Worm (Caenorhabditis elegans): ENCODE results near the gene W06H8.2.

The W06H8.2 gene

ce11 chrV:6238347-6238746 lies 31.8 kb downstream of the W06H8.2 start:
- no peak for TF ChIP-seq tbx-7 (tag; optimal IDR thresholded peaks at IDR 0.05)
- no peak for TF ChIP-seq madf-2 (tag; optimal IDR thresholded peaks at IDR 0.05)

DNA sequence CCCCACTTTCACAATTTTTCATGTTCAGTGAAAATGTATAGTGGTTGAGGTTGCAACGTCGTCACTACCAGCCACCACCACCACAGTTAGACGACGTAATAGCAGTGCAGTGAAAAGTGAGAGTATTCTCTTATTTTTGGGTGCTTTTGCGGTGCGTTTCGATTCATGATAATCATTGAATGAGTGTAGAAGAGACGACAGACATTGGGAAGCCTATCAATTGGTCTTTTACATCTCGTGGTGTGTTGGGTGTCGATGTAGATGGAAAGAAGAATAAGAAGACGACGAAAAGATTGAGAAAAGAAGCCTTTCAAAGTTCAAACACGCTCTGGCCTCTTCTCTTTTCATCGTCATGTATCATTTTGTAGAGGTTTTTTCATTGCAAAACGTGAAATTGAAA lies 33.3 kb downstream of the W06H8.2 start:
- TF ChIP-seq K02D7.2 (tag; optimal IDR thresholded peaks at IDR 0.05) (no peak), pat-9 (tag; optimal IDR thresholded peaks at IDR 0.05) (no peak), hlh-13 (GFP tag; optimal IDR thresholded peaks at IDR 0.05) (no peak), ceh-30 (tag; optimal IDR thresholded peaks at IDR 0.05) (no peak), lin-11 (tag; optimal IDR thresholded peaks at IDR 0.05) (no peak), pax-1 (tag; optimal IDR thresholded peaks at IDR 0.05) (no peak), hlh-6 (tag; optimal IDR thresholded peaks at IDR 0.05) (no peak), sox-4 (tag; optimal IDR thresholded peaks at IDR 0.05) (no peak), unc-42 (tag; optimal IDR thresholded peaks at IDR 0.05) (no peak), ceh-34 (tag; optimal IDR thresholded peaks at IDR 0.05) (no peak), dmd-4 (tag; optimal IDR thresholded peaks at IDR 0.05; ENCODE audit: borderline replicate concordance) (no peak), Y22D7AL.16 (tag; optimal IDR thresholded peaks at IDR 0.05) (no peak), che-1 (tag; optimal IDR thresholded peaks at IDR 0.05) (no peak)

ce11 chrV:6240735-6241134 lies 34.2 kb downstream of the W06H8.2 start:
- TF ChIP-seq ceh-22 (tag; optimal IDR thresholded peaks at IDR 0.05) (no peak), fkh-6 (tag; optimal IDR thresholded peaks at IDR 0.05) (no peak), fkh-10 (GFP tag; optimal IDR thresholded peaks at IDR 0.05) (no peak), hlh-8 (tag; optimal IDR thresholded peaks at IDR 0.05) (no peak), unc-42 (tag; optimal IDR thresholded peaks at IDR 0.05) (no peak), ceh-24 (tag; optimal IDR thresholded peaks at IDR 0.05) (no peak)

DNA sequence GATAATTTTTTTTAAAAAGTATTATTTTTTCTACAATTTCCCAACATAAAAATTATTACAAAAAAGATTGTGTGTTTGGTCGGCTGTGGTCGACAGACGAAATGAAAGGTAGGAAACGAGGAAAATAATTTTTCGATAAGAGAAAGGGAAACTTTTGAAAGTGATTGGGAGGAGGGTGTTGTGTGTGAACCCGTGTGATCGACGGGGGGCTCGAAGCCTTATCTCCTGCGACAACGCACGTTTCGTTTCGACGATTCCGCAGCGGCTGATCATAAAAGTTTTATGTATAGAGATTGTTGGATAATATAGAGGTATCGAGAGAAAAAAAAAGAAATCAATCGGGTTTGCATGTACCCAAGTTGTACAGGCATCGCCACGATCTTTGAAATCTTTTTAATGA lies 36.7 kb downstream of the W06H8.2 start:
- TF ChIP-seq elt-2 (tag; optimal IDR thresholded peaks at IDR 0.05) (peak; percentile 0), ceh-14 (tag; optimal IDR thresholded peaks at IDR 0.05) (no peak)

DNA sequence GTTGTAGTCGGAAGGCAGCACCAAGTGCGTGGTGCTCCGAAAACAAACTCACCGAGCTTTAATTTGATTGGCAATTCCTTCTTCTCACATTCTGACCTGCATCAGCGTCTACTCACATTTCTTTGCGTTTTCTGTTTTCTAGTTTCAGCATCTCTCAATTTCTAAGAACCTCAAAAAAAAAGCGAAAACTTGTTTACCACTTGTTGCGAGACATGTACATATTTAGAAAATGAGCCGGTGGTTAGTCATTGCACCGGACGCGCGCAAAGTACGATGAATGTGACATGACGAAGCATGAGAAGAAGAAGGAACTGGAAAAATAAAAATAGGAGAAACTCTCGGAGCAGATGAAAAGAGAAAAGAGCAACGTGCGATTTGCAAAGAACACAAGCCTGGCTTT lies 38.1 kb downstream of the W06H8.2 start:
- TF ChIP-seq tbx-7 (tag; optimal IDR thresholded peaks at IDR 0.05) (no peak), nhr-232 (tag; optimal IDR thresholded peaks at IDR 0.05) (no peak), pqm-1 (tag; optimal IDR thresholded peaks at IDR 0.05) (no peak), unc-42 (tag; optimal IDR thresholded peaks at IDR 0.05) (peak; percentile 45)

DNA sequence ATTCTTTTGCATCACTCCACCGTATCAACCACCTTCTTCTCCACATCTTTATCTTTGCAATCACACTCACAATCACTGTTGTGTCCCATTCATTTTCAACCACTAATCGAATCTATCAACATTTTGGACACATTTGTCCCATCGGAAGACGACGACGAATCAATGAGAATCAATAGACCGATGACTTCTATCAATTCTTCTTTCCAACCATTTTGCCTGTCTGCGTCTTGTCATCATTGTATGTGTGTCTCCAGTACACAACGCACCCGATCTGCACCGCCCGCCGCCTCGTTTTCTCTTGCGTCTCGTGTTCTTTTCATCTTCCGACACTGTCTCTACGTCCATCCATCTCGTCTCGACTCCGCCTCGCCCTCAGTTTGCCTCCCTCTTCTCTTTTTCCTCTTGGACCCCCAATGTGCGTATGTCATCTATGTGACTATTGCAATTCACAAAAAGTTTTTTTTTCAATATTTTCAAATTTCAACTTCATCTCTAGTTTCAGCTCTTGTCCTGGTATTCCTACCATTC lies 40.0 kb downstream of the W06H8.2 start, which contains the start of gene dmd-7:
TSS of gene dmd-7 (plus strand) at position 478 of the 528 bp plus-strand sequence.
- peak; percentile 72 for TF ChIP-seq unc-55 (GFP tag; optimal IDR thresholded peaks at IDR 0.05)
- TF ChIP-seq fkh-6 (tag; optimal IDR thresholded peaks at IDR 0.05), result peak; percentile 13
- peak; percentile 63 for TF ChIP-seq nfya-1 (tag; optimal IDR thresholded peaks at IDR 0.05)
- TF ChIP-seq ceh-6 (GFP tag; optimal IDR thresholded peaks at IDR 0.05), result no peak
- TF ChIP-seq ceh-48 (tag; optimal IDR thresholded peaks at IDR 0.05), result no peak
- TF ChIP-seq C08G9.2 (tag; optimal IDR thresholded peaks at IDR 0.05), result no peak
- TF ChIP-seq odd-2 (tag; optimal IDR thresholded peaks at IDR 0.05), result no peak
- peak; percentile 70 for TF ChIP-seq pros-1 (tag; optimal IDR thresholded peaks at IDR 0.05)
- TF ChIP-seq F13H6.1 (tag; optimal IDR thresholded peaks at IDR 0.05), result peak; percentile 61
- TF ChIP-seq pat-9 (tag; optimal IDR thresholded peaks at IDR 0.05), result no peak
- TF ChIP-seq ceh-18 (tag; optimal IDR thresholded peaks at IDR 0.05), result peak; percentile 86
- TF ChIP-seq madf-2 (tag; optimal IDR thresholded peaks at IDR 0.05), result peak; percentile 59
- TF ChIP-seq tbx-2 (tag; optimal IDR thresholded peaks at IDR 0.05), result peak; percentile 76
- peak; percentile 78 for TF ChIP-seq hlh-30 (tag; optimal IDR thresholded peaks at IDR 0.05; ENCODE audit: insufficient read depth)
- TF ChIP-seq hlh-6 (tag; optimal IDR thresholded peaks at IDR 0.05), result peak; percentile 38
- peak; percentile 70 for TF ChIP-seq ref-2 (tag; optimal IDR thresholded peaks at IDR 0.05)
- TF ChIP-seq elt-2 (tag; optimal IDR thresholded peaks at IDR 0.05), result peak; percentile 50
- TF ChIP-seq ahr-1 (tag; optimal IDR thresholded peaks at IDR 0.05), result no peak
- TF ChIP-seq pqm-1 (tag; optimal IDR thresholded peaks at IDR 0.05), result peak; percentile 26
- TF ChIP-seq che-1 (tag; optimal IDR thresholded peaks at IDR 0.05), result no peak
- TF ChIP-seq ceh-45 (GFP tag; IDR thresholded peaks at IDR 0.05), result no peak
- TF ChIP-seq ceh-31 (tag; optimal IDR thresholded peaks at IDR 0.05), result peak; percentile 64
- no peak for TF ChIP-seq T23F11.4 (GFP tag; optimal IDR thresholded peaks at IDR 0.05)
- TF ChIP-seq sdc-2 (tag; optimal IDR thresholded peaks at IDR 0.05), result peak; percentile 40
- no peak for TF ChIP-seq pax-1 (tag; optimal IDR thresholded peaks at IDR 0.05)
- peak; percentile 28 for TF ChIP-seq rnt-1 (tag; optimal IDR thresholded peaks at IDR 0.05)
- no peak for TF ChIP-seq K09A11.1 (tag; optimal IDR thresholded peaks at IDR 0.05; ENCODE audit: insufficient read depth)

Data from whole organism, late embryonic.